Worm (Caenorhabditis elegans) whole organism, L1 larva: ENCODE data around the gene nep-10.

Experiments
- C04F5.9 ChIP-seq: sonication (generic microtip); optimal IDR thresholded peaks from 2 replicates; lab custom pipeline; 2016; ENCODE audit warnings: missing genetic modification characterization, missing compliant biosample characterization
- nhr-28 ChIP-seq: fragments of 150-350 bp; optimal IDR thresholded peaks from 2 replicates; lab custom pipeline; 2014; ENCODE audit warnings: missing biosample characterization, missing genetic modification characterization
- snpc-4 ChIP-seq: fragments of 150-350 bp; optimal IDR thresholded peaks from 2 replicates; lab custom pipeline; 2014; ENCODE audit warnings: missing biosample characterization, missing genetic modification characterization
- sup-37 ChIP-seq: fragments of 200-800 bp; sonication (Bioruptor generic); optimal IDR thresholded peaks from 2 replicates; lab custom pipeline; 2018; ENCODE audit warnings: mild to moderate bottlenecking, missing genetic modification characterization, missing compliant biosample characterization
- ztf-4 ChIP-seq: fragments of 150-350 bp; optimal IDR thresholded peaks from 2 replicates; lab custom pipeline; 2014; ENCODE audit warnings: missing biosample characterization, missing genetic modification characterization

- no peak for TF ChIP-seq ztf-4 (tag; lab: Kevin White, UChicago)
- TF ChIP-seq sup-37 (GFP tag; lab: Kevin White, UChicago), result no peak
- no peak for TF ChIP-seq C04F5.9 (tag; lab: Kevin White, UChicago)
- TF ChIP-seq nhr-28 (tag; lab: Kevin White, UChicago), result no peak
- no peak for TF ChIP-seq snpc-4 (tag; lab: Kevin White, UChicago)
Measured at ce11 chrII:3381510-3381909, 21.2 kb downstream of the nep-10 start, which contains the start of gene T06D4.1.
